Worm (Caenorhabditis elegans): ENCODE results near the gene rpn-2.

rpn-2 gene

DNA sequence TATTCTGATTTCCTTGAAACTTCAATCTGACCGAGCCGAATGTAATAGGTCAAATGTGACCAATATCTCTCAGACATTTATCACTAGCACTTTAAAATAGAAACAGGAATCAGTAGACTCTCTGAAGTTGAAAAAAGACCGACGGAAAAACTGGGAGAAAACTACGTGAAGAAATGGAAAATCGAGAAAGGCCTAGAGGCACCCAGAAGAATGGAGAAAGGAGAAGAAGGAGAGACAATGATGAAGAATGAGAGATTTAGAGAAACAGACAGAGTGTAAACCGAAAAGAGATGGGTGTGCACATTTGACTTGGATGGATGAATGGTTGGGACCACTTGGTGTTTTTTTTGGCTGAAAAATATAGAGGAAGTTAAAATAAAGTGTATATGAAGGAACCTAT lies 28.9 kb upstream of the rpn-2 start:
- TF ChIP-seq aha-1 (tag) (peak; percentile 51), hmg-1.1 (GFP tag; IDR thresholded peaks at IDR 0.05) (peak; percentile 68), daf-16 (GFP tag; optimal IDR thresholded peaks at IDR 0.05) (peak in 1 of 2 experiments; percentile 76), daf-16 (tag; optimal IDR thresholded peaks at IDR 0.05) (peak; percentile 19), lin-13 (GFP tag; optimal IDR thresholded peaks at IDR 0.05) (no peak), lsy-2 (tag; optimal IDR thresholded peaks at IDR 0.05) (peak; percentile 18 to 67), nhr-11 (tag; optimal IDR thresholded peaks at IDR 0.05) (peak; percentile 86), cey-2 (tag; optimal IDR thresholded peaks at IDR 0.05; ENCODE audit: borderline replicate concordance, insufficient read depth) (no peak), mdl-1 (tag; optimal IDR thresholded peaks at IDR 0.05) (peak in 1 of 2 experiments; percentile 2), rbr-2 (tag; optimal IDR thresholded peaks at IDR 0.05) (peak; percentile 19), nhr-42 (GFP tag; IDR thresholded peaks at IDR 0.05) (no peak), T20F7.1 (GFP tag; optimal IDR thresholded peaks at IDR 0.05) (peak; percentile 8), lin-38 (GFP tag; IDR thresholded peaks at IDR 0.05) (0 out of 2 replicates have a peak, but pooled peaks have one; percentile 7), fos-1 (tag; optimal IDR thresholded peaks at IDR 0.05) (no peak), nhr-48 (tag; optimal IDR thresholded peaks at IDR 0.05) (peak; percentile 22), spr-3 (GFP tag; optimal IDR thresholded peaks at IDR 0.05) (no peak), mep-1 (tag; optimal IDR thresholded peaks at IDR 0.05) (peak; percentile 62), saeg-2 (GFP tag; IDR thresholded peaks at IDR 0.05) (no peak), nhr-25 (tag; optimal IDR thresholded peaks at IDR 0.05; ENCODE audit: borderline replicate concordance, insufficient read depth) (no peak), egl-27 (tag; optimal IDR thresholded peaks at IDR 0.05) (no peak), mdt-29 (GFP tag; IDR thresholded peaks at IDR 0.05) (peak; percentile 62), Y48G9A.11 (GFP tag; IDR thresholded peaks at IDR 0.05) (no peak), nhr-28 (tag; optimal IDR thresholded peaks at IDR 0.05) (peak; percentile 65), unc-62 (GFP tag; optimal IDR thresholded peaks at IDR 0.05 in 1 of 2) (peak in 1 of 2 experiments; percentile 64), unc-62 (tag; optimal IDR thresholded peaks at IDR 0.05) (no peak), hlh-30 (tag; optimal IDR thresholded peaks at IDR 0.05; ENCODE audit: insufficient read depth) (peak; percentile 26), hlh-11 (tag; optimal IDR thresholded peaks at IDR 0.05) (peak; percentile 67), hif-1 (tag; optimal IDR thresholded peaks at IDR 0.05) (peak in 1 of 2 experiments; percentile 95), zfp-3 (GFP tag; conservative IDR thresholded peaks at IDR 0.05) (0 out of 2 replicates have a peak, but pooled peaks have one; percentile 31), dpl-1 (GFP tag; optimal IDR thresholded peaks at IDR 0.05) (peak; percentile 35), attf-4 (tag; optimal IDR thresholded peaks at IDR 0.05) (no peak), madf-5 (GFP tag; IDR thresholded peaks at IDR 0.05) (no peak), ctbp-1 (GFP tag; IDR thresholded peaks at IDR 0.05) (0 out of 2 replicates have a peak, but pooled peaks have one; percentile 7)

DNA sequence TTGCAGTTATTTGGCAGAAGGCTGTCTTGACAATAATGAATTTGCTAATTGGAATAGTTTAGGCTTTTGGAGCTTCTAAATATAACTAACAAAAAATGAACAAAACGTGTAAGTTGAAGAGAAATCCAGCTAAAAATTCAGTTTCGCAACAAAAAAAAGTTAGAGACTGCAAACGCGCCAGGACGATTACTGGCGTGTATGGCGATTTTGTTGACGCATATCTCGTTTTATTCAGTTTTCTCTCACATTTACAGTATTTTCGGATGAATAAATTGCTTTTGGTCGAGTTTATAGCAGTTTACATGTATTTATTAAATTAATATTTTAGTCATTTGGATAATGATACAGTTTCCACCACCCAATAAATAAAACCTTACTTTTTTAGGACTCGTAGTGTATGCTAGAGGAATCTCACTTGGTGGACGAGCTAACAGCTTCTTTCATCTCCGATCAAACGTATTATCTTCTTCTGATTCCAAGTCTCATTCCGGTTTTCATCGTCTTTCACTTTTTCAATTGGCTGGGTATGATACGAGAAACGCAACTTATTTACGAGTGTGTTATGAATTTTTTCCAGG lies 25.9 kb upstream of the rpn-2 start, which contains the start of the genes abcf-3 and F42A10.5:
Gene abcf-3 (plus strand): TSS at position 384 of the 578 bp plus-strand sequence.
Gene F42A10.5 (minus strand): TSS at position 458 of the 578 bp plus-strand sequence.
- TF ChIP-seq mes-2 (tag; optimal IDR thresholded peaks at IDR 0.05; ENCODE audit: poor library complexity, severe bottlenecking) (peak; percentile 79), cey-2 (tag; optimal IDR thresholded peaks at IDR 0.05; ENCODE audit: borderline replicate concordance, insufficient read depth) (no peak), F37D6.2 (tag; optimal IDR thresholded peaks at IDR 0.05) (peak; percentile 36), nhr-28 (tag; optimal IDR thresholded peaks at IDR 0.05) (no peak), daf-12 (tag; optimal IDR thresholded peaks at IDR 0.05) (no peak), ceh-62 (tag; optimal IDR thresholded peaks at IDR 0.05) (no peak), tag-97 (GFP tag; IDR thresholded peaks at IDR 0.05) (no peak), lsy-2 (tag; optimal IDR thresholded peaks at IDR 0.05) (peak in 1 of 2 experiments; percentile 84), ztf-11 (tag; optimal IDR thresholded peaks at IDR 0.05) (no peak), mdl-1 (tag; optimal IDR thresholded peaks at IDR 0.05) (no peak), rbr-2 (tag; optimal IDR thresholded peaks at IDR 0.05) (peak; percentile 52), snpc-1.2 (GFP tag; IDR thresholded peaks at IDR 0.05) (no peak), zip-11 (GFP tag; IDR thresholded peaks at IDR 0.05) (no peak), lin-39 (tag; optimal IDR thresholded peaks at IDR 0.05) (no peak), aly-2 (tag; optimal IDR thresholded peaks at IDR 0.05) (no peak), attf-4 (tag; optimal IDR thresholded peaks at IDR 0.05) (no peak), ceh-82 (tag; optimal IDR thresholded peaks at IDR 0.05) (no peak), dmd-9 (GFP tag; IDR thresholded peaks at IDR 0.05) (no peak), gei-8 (GFP tag; optimal IDR thresholded peaks at IDR 0.05) (no peak), hlh-30 (tag; optimal IDR thresholded peaks at IDR 0.05; ENCODE audit: insufficient read depth) (peak; percentile 37), saeg-2 (GFP tag; IDR thresholded peaks at IDR 0.05) (no peak), lim-7 (GFP tag; IDR thresholded peaks at IDR 0.05) (no peak), skn-1 (tag; optimal IDR thresholded peaks at IDR 0.05) (no peak), ZK546.5 (tag; optimal IDR thresholded peaks at IDR 0.05) (no peak), egl-43 (GFP tag; IDR thresholded peaks at IDR 0.05) (no peak)

All from whole organism, L4 larva.